Worm (Caenorhabditis elegans): Measurements from ENCODE around the gene set-24.

DNA sequence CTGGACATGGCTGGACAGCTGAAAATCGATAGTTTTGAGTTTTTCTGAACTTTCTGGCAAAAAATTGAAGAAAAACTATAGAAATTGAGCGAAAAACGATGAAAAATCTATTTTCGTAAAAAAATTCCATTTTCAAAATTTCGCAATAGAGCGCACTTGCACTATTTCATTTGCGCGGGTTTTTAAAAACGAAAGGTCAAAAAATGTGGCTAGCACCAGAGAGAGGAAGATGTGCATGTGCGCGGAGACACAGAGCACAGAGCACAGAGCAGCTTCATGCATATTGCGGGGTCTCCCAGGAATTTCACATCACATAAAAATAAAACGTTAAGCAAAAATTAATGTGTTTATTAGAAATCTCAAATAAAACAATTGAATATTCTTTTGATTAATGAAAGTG, 22.9 kb downstream of the set-24 start, which contains the start of gene Y17G7B.18:
- TF ChIP-seq ceh-9 (tag; optimal IDR thresholded peaks at IDR 0.05) (no peak), unc-3 (GFP tag; conservative IDR thresholded peaks at IDR 0.05) (no peak), unc-3 (tag; optimal IDR thresholded peaks at IDR 0.05) (no peak), sdc-2 (tag; optimal IDR thresholded peaks at IDR 0.05) (no peak), pax-1 (tag; optimal IDR thresholded peaks at IDR 0.05) (no peak), nhr-11 (tag; optimal IDR thresholded peaks at IDR 0.05) (no peak), ref-2 (tag; optimal IDR thresholded peaks at IDR 0.05) (peak; percentile 34), tbx-2 (tag; optimal IDR thresholded peaks at IDR 0.05) (peak; percentile 36), ceh-45 (GFP tag; IDR thresholded peaks at IDR 0.05) (no peak), lin-11 (tag; optimal IDR thresholded peaks at IDR 0.05) (no peak), ceh-34 (tag; optimal IDR thresholded peaks at IDR 0.05) (no peak), fkh-10 (GFP tag; optimal IDR thresholded peaks at IDR 0.05) (no peak), ama-1 (optimal IDR thresholded peaks at IDR 0.05) (no peak), C38D4.7 (GFP tag; optimal IDR thresholded peaks at IDR 0.05) (no peak)
